Worm (Caenorhabditis elegans): ENCODE data around the gene Y76B12C.3.

DNA sequence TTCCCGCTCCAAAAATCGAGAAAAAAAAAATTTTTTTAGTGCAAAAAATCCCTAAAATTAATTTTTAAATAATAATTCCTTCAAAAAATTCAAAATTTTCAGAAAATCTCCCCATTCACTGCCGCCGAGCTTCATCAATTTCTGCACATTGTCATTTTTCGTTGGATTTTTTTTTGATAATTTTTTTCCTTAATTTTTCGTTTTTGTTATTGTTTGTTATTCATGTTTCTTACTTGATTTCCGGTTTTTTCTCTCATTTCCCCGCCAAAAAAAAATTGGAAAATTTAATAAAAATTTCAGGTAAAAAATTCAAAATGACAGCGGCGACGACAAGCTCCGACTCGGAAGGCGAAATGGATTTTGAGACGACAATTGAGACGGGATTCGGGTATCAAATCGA lies 17.1 kb upstream of the Y76B12C.3 start, which contains the start of gene F52C12.6:
- no peak for TF ChIP-seq ztf-23 (GFP tag; IDR thresholded peaks at IDR 0.05)
- TF ChIP-seq cog-1 (tag; optimal IDR thresholded peaks at IDR 0.05) = no peak
- TF ChIP-seq ztf-29 (GFP tag; IDR thresholded peaks at IDR 0.05) = no peak
- TF ChIP-seq flt-1 (GFP tag; IDR thresholded peaks at IDR 0.05) = no peak
- no peak for TF ChIP-seq ref-1 (GFP tag; conservative IDR thresholded peaks at IDR 0.05)
- TF ChIP-seq T22C8.4 (GFP tag; IDR thresholded peaks at IDR 0.05) = no peak
